Worm (Caenorhabditis elegans): ENCODE measurements around the gene grl-9.

Gene grl-9

DNA sequence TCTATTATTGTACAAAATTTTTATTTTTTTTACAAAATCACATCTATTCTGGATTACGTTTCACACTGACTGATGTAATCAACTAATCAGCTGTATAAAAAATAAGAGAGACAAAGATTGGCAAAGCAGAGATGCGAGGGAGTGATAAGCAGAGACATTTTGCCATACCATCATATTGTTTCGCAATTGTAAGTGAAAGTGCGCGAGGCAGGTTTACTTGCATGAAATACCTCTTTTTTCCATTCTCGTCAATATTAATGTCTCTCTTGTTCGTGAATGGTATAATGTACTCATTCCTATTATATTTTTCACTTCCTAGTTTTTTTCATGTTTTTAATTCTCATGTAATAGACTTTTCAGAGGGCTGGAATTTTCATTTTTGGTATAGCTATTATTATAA, 5.4 kb upstream of the grl-9 start:
- TF ChIP-seq elt-1 (tag; optimal IDR thresholded peaks at IDR 0.05) (peak; percentile 79), nhr-77 (tag; optimal IDR thresholded peaks at IDR 0.05) (no peak), nhr-25 (tag; optimal IDR thresholded peaks at IDR 0.05) (peak; percentile 77)

DNA sequence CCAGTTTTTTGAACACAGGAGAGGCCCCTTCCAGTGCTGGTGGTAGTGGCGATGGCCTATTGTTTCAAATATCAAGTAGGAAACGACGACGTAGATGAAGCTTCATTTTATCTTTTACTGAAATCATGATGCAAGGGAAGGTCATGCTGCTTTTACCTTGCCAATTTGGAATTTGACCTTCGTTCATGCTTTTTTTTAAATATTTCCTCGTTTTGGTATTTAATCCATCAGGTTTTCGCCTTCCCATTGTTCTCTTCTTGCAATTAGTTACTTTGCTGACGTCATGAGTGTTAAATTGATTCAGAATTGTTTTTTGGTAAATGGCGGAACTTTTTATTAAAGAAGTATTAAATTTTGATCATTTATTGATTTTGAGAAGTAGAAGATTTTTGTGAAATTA, 4.6 kb upstream of the grl-9 start:
- TF ChIP-seq nhr-25 (tag; optimal IDR thresholded peaks at IDR 0.05): peak; percentile 81
- TF ChIP-seq eor-1 (tag; optimal IDR thresholded peaks at IDR 0.05): no peak

DNA sequence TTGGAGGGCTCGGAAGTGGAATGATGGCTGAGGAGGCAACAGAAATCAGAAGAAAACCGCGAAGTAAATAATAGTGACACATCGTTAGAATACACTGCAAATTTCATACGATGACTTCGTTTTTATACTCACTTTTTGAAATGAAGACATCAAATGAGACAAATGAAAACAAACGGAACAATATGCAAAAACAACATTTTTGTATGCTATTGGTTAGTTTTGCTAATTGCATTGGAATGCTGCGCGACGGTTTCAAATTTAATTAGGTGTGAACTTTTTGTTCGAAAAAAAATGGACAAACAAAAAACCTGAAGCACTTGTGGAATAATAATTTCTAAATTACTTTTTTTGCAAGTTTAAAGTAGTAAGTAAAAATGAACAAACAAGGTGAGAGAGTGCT, 1.5 kb upstream of the grl-9 start, which contains the start of gene grl-8:
Gene grl-8 (minus strand): TSS at position 101 of the 400 bp plus-strand sequence.
- TF ChIP-seq ceh-16 (tag; optimal IDR thresholded peaks at IDR 0.05) (no peak), ceh-82 (tag; optimal IDR thresholded peaks at IDR 0.05) (no peak), nhr-67 (tag; optimal IDR thresholded peaks at IDR 0.05) (no peak)

DNA sequence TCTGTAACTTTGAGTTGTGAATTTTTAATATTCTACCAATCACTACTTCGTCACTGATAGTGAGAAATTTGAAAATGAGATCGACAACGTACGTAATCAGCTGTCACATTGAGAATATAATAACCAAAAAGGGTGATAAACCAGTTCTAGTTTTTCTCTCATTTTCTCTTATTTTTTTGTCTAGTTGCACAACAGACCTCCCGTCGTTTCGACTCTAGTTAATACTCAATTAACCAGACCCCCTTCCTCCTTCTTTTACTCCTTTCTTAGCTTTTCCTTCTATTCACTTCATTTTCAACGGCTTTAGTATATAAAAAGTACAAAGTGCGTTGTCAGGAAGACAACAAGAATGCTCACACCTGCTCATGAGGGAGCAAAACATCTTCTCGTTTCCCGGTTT, 4.3 kb downstream of the grl-9 start, which contains the start of gene ZC487.1:
Gene ZC487.1 (plus strand): TSS at position 301 of the 400 bp plus-strand sequence.
- no peak for TF ChIP-seq fkh-10 (GFP tag; optimal IDR thresholded peaks at IDR 0.05)
- TF ChIP-seq nhr-237 (tag; optimal IDR thresholded peaks at IDR 0.05): no peak
- TF ChIP-seq fos-1 (tag; optimal IDR thresholded peaks at IDR 0.05): no peak
- no peak for TF ChIP-seq aly-2 (tag; optimal IDR thresholded peaks at IDR 0.05)
- TF ChIP-seq elt-1 (tag; optimal IDR thresholded peaks at IDR 0.05): no peak
- no peak for TF ChIP-seq egl-27 (tag; optimal IDR thresholded peaks at IDR 0.05)
- TF ChIP-seq unc-39 (tag; optimal IDR thresholded peaks at IDR 0.05): no peak
- no peak for TF ChIP-seq snpc-4 (tag; optimal IDR thresholded peaks at IDR 0.05)

DNA sequence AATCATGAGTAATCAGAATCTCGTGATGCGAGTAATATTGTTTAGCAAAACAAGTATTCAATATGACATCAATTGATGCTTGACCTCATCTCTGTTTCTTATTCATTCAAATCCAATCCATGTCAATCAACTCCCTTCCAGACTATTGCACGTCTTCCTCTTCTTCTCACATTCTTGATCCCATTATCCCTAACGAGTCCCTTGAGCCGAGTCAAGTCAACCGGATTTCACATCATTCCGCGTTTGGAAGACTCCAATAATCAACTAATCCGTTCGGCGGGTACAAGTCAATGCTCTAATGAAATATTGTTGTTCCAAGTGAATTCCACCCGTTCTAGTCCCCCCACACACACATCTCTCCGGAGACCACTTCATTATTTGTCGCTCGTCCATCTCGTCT, 5.2 kb downstream of the grl-9 start:
- TF ChIP-seq elt-3 (tag; optimal IDR thresholded peaks at IDR 0.05): no peak
- TF ChIP-seq ceh-82 (tag; optimal IDR thresholded peaks at IDR 0.05): no peak
- no peak for TF ChIP-seq fkh-2 (tag; optimal IDR thresholded peaks at IDR 0.05)
- no peak for TF ChIP-seq hmg-11 (tag; optimal IDR thresholded peaks at IDR 0.05)
- no peak for TF ChIP-seq unc-62 (GFP tag; optimal IDR thresholded peaks at IDR 0.05)
- no peak for TF ChIP-seq pha-4 (tag; optimal IDR thresholded peaks at IDR 0.05)
- no peak for TF ChIP-seq mml-1 (tag; optimal IDR thresholded peaks at IDR 0.05)
- TF ChIP-seq nhr-28 (tag; optimal IDR thresholded peaks at IDR 0.05): no peak
- TF ChIP-seq ceh-28 (tag; optimal IDR thresholded peaks at IDR 0.05): no peak

DNA sequence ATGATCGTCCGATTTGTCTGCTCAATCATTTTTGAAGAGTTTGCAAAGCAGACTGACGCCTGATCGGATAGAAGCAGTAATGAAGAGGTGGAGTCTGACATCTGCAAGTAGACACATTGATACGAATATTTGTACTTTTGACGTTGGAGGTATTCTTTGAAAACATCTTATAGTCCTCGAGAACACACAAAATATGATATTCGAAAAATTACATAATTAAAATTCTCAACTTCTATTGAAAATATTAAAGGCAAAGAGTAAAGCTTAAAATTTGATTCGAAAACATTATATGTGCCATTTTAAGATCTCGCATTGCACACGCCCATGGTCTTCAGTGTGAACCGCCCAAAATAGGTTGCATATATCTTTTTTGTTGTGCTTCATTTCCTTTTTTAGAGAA, 9.1 kb downstream of the grl-9 start, which contains the start of gene ZC487.2:
Gene ZC487.2 (minus strand): TSS at position 101 of the 400 bp plus-strand sequence.
- TF ChIP-seq elt-3 (tag; optimal IDR thresholded peaks at IDR 0.05) (no peak), jun-1 (tag; optimal IDR thresholded peaks at IDR 0.05) (no peak), ceh-16 (tag; optimal IDR thresholded peaks at IDR 0.05) (no peak), nfya-1 (tag; optimal IDR thresholded peaks at IDR 0.05; ENCODE audit: insufficient read depth) (no peak), nhr-77 (tag; optimal IDR thresholded peaks at IDR 0.05) (no peak), aly-2 (tag; optimal IDR thresholded peaks at IDR 0.05) (no peak), mml-1 (tag; optimal IDR thresholded peaks at IDR 0.05) (no peak), zag-1 (tag; optimal IDR thresholded peaks at IDR 0.05) (no peak), unc-62 (GFP tag; optimal IDR thresholded peaks at IDR 0.05) (no peak), nhr-67 (tag; optimal IDR thresholded peaks at IDR 0.05) (no peak), unc-39 (tag; optimal IDR thresholded peaks at IDR 0.05) (no peak), hmg-11 (tag; optimal IDR thresholded peaks at IDR 0.05) (no peak), nhr-23 (tag; optimal IDR thresholded peaks at IDR 0.05) (no peak), ceh-28 (tag; optimal IDR thresholded peaks at IDR 0.05) (no peak), pha-4 (tag; optimal IDR thresholded peaks at IDR 0.05) (no peak), ama-1 (optimal IDR thresholded peaks at IDR 0.05) (no peak), nhr-43 (tag; optimal IDR thresholded peaks at IDR 0.05; ENCODE audit: poor library complexity, severe bottlenecking) (no peak), skn-1 (tag; optimal IDR thresholded peaks at IDR 0.05) (no peak)

DNA sequence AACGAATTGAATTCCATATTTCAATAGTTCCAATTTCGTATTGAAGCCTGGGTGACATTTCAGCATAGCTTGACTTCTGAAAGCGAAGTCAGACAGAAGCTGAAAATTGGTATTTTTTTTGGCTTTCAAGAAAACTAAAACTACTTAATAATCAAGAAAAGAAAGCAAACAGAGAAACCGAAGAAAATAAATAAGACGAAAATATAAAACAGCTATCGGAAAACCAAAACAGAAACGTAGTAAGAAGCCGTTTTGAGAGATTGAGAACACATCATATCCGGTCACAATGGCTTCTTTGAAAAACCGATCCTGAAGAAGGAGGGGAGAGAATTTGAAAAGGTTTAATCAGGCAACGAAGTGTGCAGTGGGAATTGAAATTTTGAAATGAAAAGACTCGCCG, 13.3 kb downstream of the grl-9 start, which contains the start of gene srg-30:
Gene srg-30 (minus strand): TSS at position 101 of the 400 bp plus-strand sequence.
- TF ChIP-seq fkh-2 (tag; optimal IDR thresholded peaks at IDR 0.05) (no peak), skn-1 (tag; optimal IDR thresholded peaks at IDR 0.05) (no peak), nhr-77 (tag; optimal IDR thresholded peaks at IDR 0.05) (no peak), hmg-11 (tag; optimal IDR thresholded peaks at IDR 0.05) (no peak), ceh-82 (tag; optimal IDR thresholded peaks at IDR 0.05) (no peak), nhr-25 (tag; optimal IDR thresholded peaks at IDR 0.05) (no peak), unc-39 (tag; optimal IDR thresholded peaks at IDR 0.05) (no peak)

Data from whole organism, L3 larva.